Fruit fly (Drosophila melanogaster): Measurements from ENCODE around the gene Lasp.
A peak's percentile ranks its signal among the peaks of the same experiment; 100 is the strongest.

Lasp gene

dm6 chr3L:16661167-16662109 is 50.0 kb downstream of the Lasp start, which contains the start of gene Baldspot:
Baldspot (minus strand) TSS chr3L:16661615.
- TF ChIP-seq OdsH (GFP tag; optimal IDR thresholded peaks at IDR 0.05) (peak; percentile 51), eg (GFP tag; IDR thresholded peaks at IDR 0.05) (peak; percentile 75), Blimp-1 (GFP tag; optimal IDR thresholded peaks at IDR 0.05) (peak; percentile 40), Sox102F (GFP tag; optimal IDR thresholded peaks at IDR 0.05) (peak; percentile 60), Lpt (GFP tag; optimal IDR thresholded peaks at IDR 0.05) (peak; percentile 77), CG1621 (tag; optimal IDR thresholded peaks at IDR 0.05) (peak; percentile 55), CG32006 (GFP tag; optimal IDR thresholded peaks at IDR 0.05) (peak; percentile 68), Smox (GFP tag; optimal IDR thresholded peaks at IDR 0.05) (no peak), spab (GFP tag; optimal IDR thresholded peaks at IDR 0.05) (peak; percentile 81), CG11762 (GFP tag; optimal IDR thresholded peaks at IDR 0.05; ENCODE audit: insufficient read depth) (peak; percentile 68), Eip93F (GFP tag; optimal IDR thresholded peaks at IDR 0.05) (peak; percentile 27), ss (GFP tag; optimal IDR thresholded peaks at IDR 0.05) (peak; percentile 69 to 84), achi (GFP tag; optimal IDR thresholded peaks at IDR 0.05) (peak; percentile 62), CG34406 (GFP tag; optimal IDR thresholded peaks at IDR 0.05) (peak; percentile 15), CG11294 (GFP tag; IDR thresholded peaks at IDR 0.05) (peak; percentile 11; the same call in 1 of the 2 replicates), CG8632 (GFP tag; optimal IDR thresholded peaks at IDR 0.05) (no peak), CG6808 (GFP tag; optimal IDR thresholded peaks at IDR 0.05) (peak; percentile 82), CG6163 (GFP tag; IDR thresholded peaks at IDR 0.05) (peak; percentile 74; the same call in 2 of the 3 replicates), Hr4 (GFP tag; optimal IDR thresholded peaks at IDR 0.05) (peak; percentile 67), CG16779 (tag; optimal IDR thresholded peaks at IDR 0.05) (peak; percentile 66), lz (GFP tag; optimal IDR thresholded peaks at IDR 0.05) (peak; percentile 68), acj6 (GFP tag; optimal IDR thresholded peaks at IDR 0.05) (peak; percentile 36), dac (GFP tag; optimal IDR thresholded peaks at IDR 0.05) (peak; percentile 58), Ets96B (tag; optimal IDR thresholded peaks at IDR 0.05) (peak; percentile 86), CG10669 (GFP tag; optimal IDR thresholded peaks at IDR 0.05) (peak; percentile 89), net (GFP tag; optimal IDR thresholded peaks at IDR 0.05) (no peak), Ets21C (GFP tag; optimal IDR thresholded peaks at IDR 0.05) (peak; percentile 58), fd85E (GFP tag; optimal IDR thresholded peaks at IDR 0.05) (peak; percentile 56), dsx (GFP tag; optimal IDR thresholded peaks at IDR 0.05; ENCODE audit: poor library complexity, severe bottlenecking) (peak; percentile 38), fd59A (GFP tag; optimal IDR thresholded peaks at IDR 0.05) (peak; percentile 21), esn (GFP tag; optimal IDR thresholded peaks at IDR 0.05) (peak; percentile 59), svp (GFP tag) (peak; percentile 84), vri (GFP tag; optimal IDR thresholded peaks at IDR 0.05) (peak; percentile 83), Sox14 (GFP tag; optimal IDR thresholded peaks at IDR 0.05) (peak; percentile 68), CG7368 (GFP tag; optimal IDR thresholded peaks at IDR 0.05) (peak; percentile 79), CG8319 (GFP tag; optimal IDR thresholded peaks at IDR 0.05) (peak; percentile 64), CG3919 (GFP tag; optimal IDR thresholded peaks at IDR 0.05) (peak; percentile 89), CG6276 (GFP tag; optimal IDR thresholded peaks at IDR 0.05) (peak; percentile 87), CG8119 (GFP tag; IDR thresholded peaks at IDR 0.05) (peak; percentile 66; the same call in 1 of the 3 replicates), Met (GFP tag; optimal IDR thresholded peaks at IDR 0.05) (peak; percentile 45), cyc (GFP tag; optimal IDR thresholded peaks at IDR 0.05) (peak; percentile 67), CG31627 (GFP tag; optimal IDR thresholded peaks at IDR 0.05) (peak; percentile 38), CG9139 (GFP tag; optimal IDR thresholded peaks at IDR 0.05) (peak; percentile 63), CG4318 (GFP tag; optimal IDR thresholded peaks at IDR 0.05) (peak; percentile 52), salr (GFP tag; optimal IDR thresholded peaks at IDR 0.05) (peak in 1 of 2 experiments; percentile 1), CG10631 (GFP tag; optimal IDR thresholded peaks at IDR 0.05) (peak; percentile 69), topi (GFP tag; optimal IDR thresholded peaks at IDR 0.05) (peak; percentile 86), fkh (GFP tag; optimal IDR thresholded peaks at IDR 0.05) (peak; percentile 23), Hr39 (GFP tag; optimal IDR thresholded peaks at IDR 0.05) (peak; percentile 48)
